Worm (Caenorhabditis elegans) whole organism, L4/young adult: ENCODE measurements around the gene C09F5.1.

Experiments used
- W03F9.2 ChIP-seq: fragments of 150-350 bp; optimal IDR thresholded peaks from 2 replicates; lab custom pipeline; 2014; ENCODE audit warnings: missing biosample characterization, missing genetic modification characterization
- dao-5 ChIP-seq: sonication (generic microtip); optimal IDR thresholded peaks from 2 replicates; lab custom pipeline; 2016; ENCODE audit warnings: missing genotype, missing genetic modification characterization, moderate library complexity, missing compliant biosample characterization
- him-1 ChIP-seq: sonication (generic microtip); optimal IDR thresholded peaks from 2 replicates; lab custom pipeline; 2016; ENCODE audit warnings: missing genotype, missing genetic modification reagents, missing genetic modification characterization, missing compliant biosample characterization

ce11 chrIII:641759-642158 lies 16.8 kb upstream of the C09F5.1 start, which contains the start of gene W06E11.1:
- TF ChIP-seq W03F9.2 (tag; lab: Kevin White, UChicago): no peak
- TF ChIP-seq dao-5 (tag; lab: Kevin White, UChicago): no peak
- TF ChIP-seq him-1 (tag; lab: Kevin White, UChicago): no peak
